Worm (Caenorhabditis elegans) whole organism, mixed stage, embryonic: Measurements from ENCODE around the gene C56C10.4.

ENCODE experiments used
- M03D4.4 ChIP-seq: sonication (generic microtip); optimal IDR thresholded peaks from 2 replicates; lab custom pipeline; 2017; ENCODE audit warnings: mild to moderate bottlenecking, missing genetic modification characterization, missing compliant biosample characterization
- bed-3 ChIP-seq: fragments of 200-800 bp; sonication (Bioruptor generic); optimal IDR thresholded peaks from 3 replicates; lab custom pipeline; 2018; ENCODE audit warnings: mild to moderate bottlenecking, missing genetic modification characterization, moderate library complexity, missing compliant biosample characterization
- blmp-1 ChIP-seq: fragments of 150-350 bp; optimal IDR thresholded peaks from 2 replicates; lab custom pipeline; 2014; ENCODE audit warnings: missing biosample characterization, missing genetic modification characterization
- ceh-43 ChIP-seq: fragments of 200-800 bp; sonication (Bioruptor generic); optimal IDR thresholded peaks from 2 replicates; lab custom pipeline; 2018; ENCODE audit warnings: mild to moderate bottlenecking, missing genetic modification characterization, moderate library complexity, missing compliant biosample characterization
- ceh-83 ChIP-seq: fragments of 200-800 bp; sonication (Bioruptor generic); optimal IDR thresholded peaks from 2 replicates; lab custom pipeline; 2018; ENCODE audit warnings: mild to moderate bottlenecking, missing genetic modification characterization, missing compliant biosample characterization
- ces-1 ChIP-seq: fragments of 150-350 bp; optimal IDR thresholded peaks from 2 replicates; lab custom pipeline; 2014; ENCODE audit warnings: missing biosample characterization, missing genetic modification reagents, missing genetic modification characterization
- cnd-1 ChIP-seq: fragments of 200-800 bp; sonication (Bioruptor generic); optimal IDR thresholded peaks from 2 replicates; lab custom pipeline; 2018; ENCODE audit warnings: mild to moderate bottlenecking, missing genetic modification characterization, missing compliant biosample characterization
- drap-1 ChIP-seq: fragments of 200-800 bp; sonication (Bioruptor generic); optimal IDR thresholded peaks from 3 replicates; lab custom pipeline; 2018; ENCODE audit warnings: mild to moderate bottlenecking, missing genetic modification characterization, missing compliant biosample characterization
- elt-1 ChIP-seq: sonication (generic microtip); optimal IDR thresholded peaks from 2 replicates; lab custom pipeline; 2017; ENCODE audit warnings: missing genetic modification characterization, mild to moderate bottlenecking, missing compliant biosample characterization, antibody characterized with exemption, moderate library complexity, borderline replicate concordance; ENCODE audit not compliant: insufficient read depth
- elt-3 ChIP-seq: fragments of 150-350 bp; optimal IDR thresholded peaks from 2 replicates; lab custom pipeline; 2014; ENCODE audit warnings: missing biosample characterization, missing genetic modification characterization
- flh-1 ChIP-seq: fragments of 200-800 bp; sonication (Bioruptor generic); optimal IDR thresholded peaks from 2 replicates; lab custom pipeline; 2018; ENCODE audit warnings: mild to moderate bottlenecking, missing genetic modification characterization, moderate library complexity, missing compliant biosample characterization
- ham-2 ChIP-seq: fragments of 200-800 bp; sonication (Bioruptor generic); optimal IDR thresholded peaks from 2 replicates; lab custom pipeline; 2018; ENCODE audit warnings: mild to moderate bottlenecking, missing genetic modification characterization, missing compliant biosample characterization
- hlh-1 ChIP-seq: fragments of 150-350 bp; optimal IDR thresholded peaks from 2 replicates; lab custom pipeline; 2014; ENCODE audit warnings: missing biosample characterization, missing genetic modification reagents, missing genetic modification characterization
- lin-32 ChIP-seq: fragments of 200-800 bp; sonication (Bioruptor generic); optimal IDR thresholded peaks from 2 replicates; lab custom pipeline; 2018; ENCODE audit warnings: mild to moderate bottlenecking, missing genetic modification characterization, missing compliant biosample characterization
- lsy-2 ChIP-seq: fragments of 150-350 bp; optimal IDR thresholded peaks from 2 replicates; lab custom pipeline; 2014; ENCODE audit warnings: missing biosample characterization, missing genetic modification characterization
- mab-5 ChIP-seq: fragments of 150-350 bp; optimal IDR thresholded peaks from 2 replicates; lab custom pipeline; 2014; ENCODE audit warnings: missing biosample characterization, missing genetic modification characterization
- mep-1 ChIP-seq: fragments of 150-350 bp; optimal IDR thresholded peaks from 2 replicates; lab custom pipeline; 2017; ENCODE audit warnings: missing biosample characterization, missing genetic modification reagents, missing genetic modification characterization, inconsistent platforms
- mls-2 ChIP-seq: sonication (generic microtip); optimal IDR thresholded peaks from 2 replicates; lab custom pipeline; 2016; ENCODE audit warnings: mild to moderate bottlenecking, missing genetic modification characterization, moderate library complexity, missing compliant biosample characterization
- nhr-2 ChIP-seq: fragments of 150-350 bp; optimal IDR thresholded peaks from 2 replicates; lab custom pipeline; 2014; ENCODE audit warnings: missing biosample characterization, missing genetic modification characterization
- nhr-237 ChIP-seq: fragments of 150-350 bp; optimal IDR thresholded peaks from 2 replicates; lab custom pipeline; 2014; ENCODE audit warnings: missing biosample characterization, missing genetic modification characterization
- nhr-28 ChIP-seq: fragments of 150-350 bp; optimal IDR thresholded peaks from 2 replicates; lab custom pipeline; 2014; ENCODE audit warnings: missing biosample characterization, missing genetic modification characterization
- nhr-76 ChIP-seq: sonication (generic microtip); optimal IDR thresholded peaks from 2 replicates; lab custom pipeline; 2017; ENCODE audit warnings: missing biosample characterization, missing genetic modification characterization
- pha-4 ChIP-seq: fragments of 150-350 bp; optimal IDR thresholded peaks from 2 replicates; lab custom pipeline; 2018; ENCODE audit warnings: missing biosample characterization, missing genetic modification reagents, missing genetic modification characterization
- sem-2 ChIP-seq: fragments of 200-800 bp; sonication (Bioruptor generic); optimal IDR thresholded peaks from 2 replicates; lab custom pipeline; 2018; ENCODE audit warnings: mild to moderate bottlenecking, missing genetic modification characterization, missing compliant biosample characterization
- snpc-4 ChIP-seq: fragments of 150-350 bp; optimal IDR thresholded peaks from 2 replicates; lab custom pipeline; 2014; ENCODE audit warnings: missing biosample characterization, missing genetic modification characterization
- sptf-1 ChIP-seq: sonication (generic microtip); optimal IDR thresholded peaks from 2 replicates; lab custom pipeline; 2017; ENCODE audit warnings: mild to moderate bottlenecking, missing genetic modification characterization, moderate library complexity, missing compliant biosample characterization
- tbx-8 ChIP-seq: fragments of 200-800 bp; sonication (Bioruptor generic); optimal IDR thresholded peaks from 2 replicates; lab custom pipeline; 2018; ENCODE audit warnings: mild to moderate bottlenecking, missing genetic modification characterization, moderate library complexity, missing compliant biosample characterization
- unc-120 ChIP-seq: sonication (generic microtip); optimal IDR thresholded peaks from 2 replicates; lab custom pipeline; 2017; ENCODE audit warnings: missing genetic modification characterization, missing compliant biosample characterization; ENCODE audit not compliant: poor library complexity, severe bottlenecking
- unc-39 ChIP-seq: fragments of 150-350 bp; optimal IDR thresholded peaks from 2 replicates; lab custom pipeline; 2014; ENCODE audit warnings: missing biosample characterization, missing genetic modification characterization
- unc-62 ChIP-seq: fragments of 150-350 bp; optimal IDR thresholded peaks from 2 replicates; lab custom pipeline; 2014; ENCODE audit warnings: missing biosample characterization, missing genetic modification reagents, missing genetic modification characterization
- ztf-11 ChIP-seq: fragments of 150-350 bp; optimal IDR thresholded peaks from 2 replicates; lab custom pipeline; 2014; ENCODE audit warnings: missing biosample characterization, missing genetic modification characterization

The C56C10.4 gene

DNA sequence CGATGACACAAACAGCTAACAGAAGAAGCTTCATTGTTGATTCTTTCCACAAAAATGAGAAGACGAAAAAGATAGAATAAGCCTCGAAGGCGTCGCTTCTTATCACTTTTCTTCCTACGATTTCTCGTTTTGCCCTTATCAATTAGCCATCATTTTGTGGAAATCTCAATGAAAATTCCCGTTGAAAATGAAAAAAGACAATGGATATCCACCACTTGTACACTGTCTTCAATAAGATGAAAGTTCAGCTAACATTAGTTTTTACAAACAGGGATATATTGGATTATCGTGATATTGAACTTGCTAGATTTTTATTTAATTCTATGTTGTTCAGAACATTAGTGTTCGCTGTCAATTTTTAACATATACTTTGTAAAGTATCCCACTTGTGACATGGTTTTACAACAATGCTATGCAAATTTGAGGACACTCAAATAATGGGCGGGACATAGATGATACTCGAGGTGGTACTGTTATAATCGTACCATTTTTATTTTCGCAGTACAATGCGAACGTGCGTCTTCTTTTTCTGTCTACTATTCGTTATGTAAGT is 16.2 kb upstream of the C56C10.4 start, which contains the start of the genes F18C5.5 and F18C5.9:
TSS of gene F18C5.5 (minus strand) at position 101 of the 553 bp plus-strand sequence.
TSS of gene F18C5.9 (plus strand) at position 503 of the 553 bp plus-strand sequence.
- no peak for TF ChIP-seq nhr-2 (tag; lab: Kevin White, UChicago)
- TF ChIP-seq bed-3 (GFP tag; lab: Kevin White, UChicago), result no peak
- TF ChIP-seq drap-1 (GFP tag; lab: Kevin White, UChicago), result no peak
- no peak for TF ChIP-seq nhr-76
- no peak for TF ChIP-seq lsy-2 (tag; lab: Kevin White, UChicago)
- no peak for TF ChIP-seq unc-39 (tag; lab: Kevin White, UChicago)
- TF ChIP-seq mab-5 (tag; lab: Kevin White, UChicago), result no peak
- TF ChIP-seq ces-1, result no peak
- no peak for TF ChIP-seq mep-1
- no peak for TF ChIP-seq hlh-1 (tag; lab: Kevin White, UChicago)
- TF ChIP-seq ztf-11, result no peak
- no peak for TF ChIP-seq M03D4.4 (tag; lab: Kevin White, UChicago)
- TF ChIP-seq elt-1 (tag; lab: Kevin White, UChicago), result no peak
- no peak for TF ChIP-seq sem-2 (GFP tag; lab: Kevin White, UChicago)
- no peak for TF ChIP-seq tbx-8 (GFP tag; lab: Kevin White, UChicago)
- TF ChIP-seq ceh-83, result no peak

DNA sequence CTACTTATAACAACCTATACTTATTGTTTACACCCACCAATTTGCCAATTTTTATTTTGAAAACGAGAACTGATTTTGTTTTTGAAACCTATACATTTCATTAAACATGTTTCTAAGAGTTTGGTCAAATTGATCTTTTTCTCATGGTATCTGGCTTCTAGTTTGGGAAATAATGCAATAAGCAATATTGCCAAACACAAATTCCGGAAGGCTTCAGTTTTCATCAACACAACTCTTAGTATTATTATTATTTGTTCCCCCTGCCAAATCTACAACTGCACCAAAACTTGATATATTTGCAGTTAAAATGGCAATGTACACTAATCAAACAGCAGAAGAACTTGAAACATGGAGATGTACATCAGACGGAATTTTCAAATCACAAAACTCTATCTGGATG is 14.2 kb upstream of the C56C10.4 start, which contains the start of gene sra-27:
TSS of gene sra-27 (plus strand) at position 301 of the 400 bp plus-strand sequence.
- no peak for TF ChIP-seq lsy-2 (tag; lab: Kevin White, UChicago)
- TF ChIP-seq unc-120 (tag; lab: Kevin White, UChicago), result no peak
- no peak for TF ChIP-seq snpc-4
- no peak for TF ChIP-seq nhr-28 (tag; lab: Kevin White, UChicago)
- TF ChIP-seq pha-4 (tag; lab: Kevin White, UChicago), result no peak
- TF ChIP-seq lin-32 (GFP tag; lab: Kevin White, UChicago), result no peak
- no peak for TF ChIP-seq mab-5 (tag; lab: Kevin White, UChicago)
- no peak for TF ChIP-seq ztf-11
- TF ChIP-seq mls-2 (tag; lab: Kevin White, UChicago), result no peak
- no peak for TF ChIP-seq ham-2 (GFP tag; lab: Kevin White, UChicago)
- TF ChIP-seq M03D4.4 (tag; lab: Kevin White, UChicago), result no peak
- no peak for TF ChIP-seq bed-3 (GFP tag; lab: Kevin White, UChicago)
- TF ChIP-seq nhr-76, result no peak

DNA sequence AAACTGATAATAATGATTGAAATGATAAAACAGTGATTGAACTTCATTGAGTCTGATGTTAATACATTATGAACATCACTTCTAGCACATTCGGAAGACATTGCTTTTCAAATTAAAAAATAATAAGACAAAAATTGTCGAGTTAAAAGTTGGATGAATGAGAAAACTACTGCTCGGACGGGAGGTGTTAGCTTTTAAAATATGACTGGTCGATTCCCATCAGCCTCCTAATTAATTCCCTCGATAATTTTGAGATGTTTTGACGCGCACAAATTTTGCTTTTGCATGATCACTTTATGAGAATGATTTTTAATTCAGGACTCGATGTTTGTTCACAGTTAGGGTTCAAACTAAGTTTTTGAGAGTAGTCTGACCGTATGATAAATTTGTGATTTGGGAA is 9.2 kb upstream of the C56C10.4 start, which contains the start of gene sra-28:
TSS of gene sra-28 (minus strand) at position 101 of the 400 bp plus-strand sequence.
- no peak for TF ChIP-seq unc-62 (GFP tag; lab: Kevin White, UChicago)
- no peak for TF ChIP-seq nhr-237 (tag; lab: Kevin White, UChicago)
- no peak for TF ChIP-seq M03D4.4 (tag; lab: Kevin White, UChicago)
- TF ChIP-seq lsy-2 (tag; lab: Kevin White, UChicago), result no peak
- no peak for TF ChIP-seq blmp-1 (tag; lab: Kevin White, UChicago)
- TF ChIP-seq mls-2 (tag; lab: Kevin White, UChicago), result no peak
- TF ChIP-seq ham-2 (GFP tag; lab: Kevin White, UChicago), result no peak
- no peak for TF ChIP-seq bed-3 (GFP tag; lab: Kevin White, UChicago)
- no peak for TF ChIP-seq flh-1 (GFP tag; lab: Kevin White, UChicago)
- no peak for TF ChIP-seq unc-120 (tag; lab: Kevin White, UChicago)
- no peak for TF ChIP-seq mab-5 (tag; lab: Kevin White, UChicago)
- TF ChIP-seq nhr-28 (tag; lab: Kevin White, UChicago), result no peak
- no peak for TF ChIP-seq ceh-83
- no peak for TF ChIP-seq sem-2 (GFP tag; lab: Kevin White, UChicago)
- TF ChIP-seq sptf-1, result no peak
- TF ChIP-seq mep-1, result no peak
- no peak for TF ChIP-seq lin-32 (GFP tag; lab: Kevin White, UChicago)
- no peak for TF ChIP-seq elt-3 (tag; lab: Kevin White, UChicago)

DNA sequence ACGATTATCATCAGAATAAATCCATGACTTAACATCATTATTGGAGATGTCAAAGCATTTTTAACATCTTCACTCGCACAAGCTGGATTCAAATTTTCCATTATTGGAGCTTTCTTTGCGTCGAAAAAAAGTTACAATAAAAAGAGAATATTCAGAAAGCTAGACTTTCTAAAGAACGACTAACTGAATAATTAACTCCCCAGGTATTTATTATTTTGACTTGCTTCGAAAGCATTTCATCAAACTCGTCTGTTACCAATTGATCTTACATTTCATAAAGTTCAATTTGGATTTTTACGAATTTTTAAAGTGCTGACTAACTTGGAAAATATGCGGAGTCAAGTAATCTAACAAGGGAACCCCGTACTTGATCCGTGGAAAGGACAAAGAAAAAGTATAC is 7.2 kb upstream of the C56C10.4 start, which contains the start of gene sra-29:
TSS of gene sra-29 (minus strand) at position 101 of the 400 bp plus-strand sequence.
- TF ChIP-seq nhr-2 (tag; lab: Kevin White, UChicago) (no peak), mls-2 (tag; lab: Kevin White, UChicago) (no peak), pha-4 (tag; lab: Kevin White, UChicago) (no peak), ceh-83 (no peak), ceh-43 (GFP tag; lab: Kevin White, UChicago) (no peak), elt-3 (tag; lab: Kevin White, UChicago) (no peak), blmp-1 (tag; lab: Kevin White, UChicago) (no peak), cnd-1 (tag; lab: Kevin White, UChicago) (no peak)
